Fruit fly (Drosophila melanogaster) whole organism, embryonic: ENCODE results near the gene c12.1.

Source experiments
- Aef1 ChIP-seq: fragments of 200-800 bp; sonication (Bioruptor generic); IDR thresholded peaks from 3 replicates; pipeline ENCODE4 v1.3.6; 2022; ENCODE audit warnings: missing biosample characterization, missing genetic modification characterization
- B-H1 ChIP-seq: fragments of 200-800 bp; sonication (Bioruptor generic); IDR thresholded peaks from 3 replicates; pipeline ENCODE4 v1.3.6; 2022; ENCODE audit warnings: missing biosample characterization, missing genetic modification characterization
- C15 ChIP-seq: fragments of 200-800 bp; sonication (Bioruptor generic); IDR thresholded peaks from 3 replicates; pipeline ENCODE4 v1.3.6; 2022; ENCODE audit warnings: missing biosample characterization, missing genetic modification characterization
- CG10209 ChIP-seq: fragments of 200-800 bp; sonication (Bioruptor generic); optimal IDR thresholded peaks from 3 replicates; lab custom pipeline; 2017; ENCODE audit warnings: missing biosample characterization, mild to moderate bottlenecking, missing genetic modification characterization, missing genetic modification reagents
- CG10979 ChIP-seq: fragments of 200-800 bp; sonication (Bioruptor generic); optimal IDR thresholded peaks from 2 replicates; lab custom pipeline; 2018; ENCODE audit warnings: missing biosample characterization, mild to moderate bottlenecking, missing genetic modification characterization, moderate library complexity
- CG12744 ChIP-seq: fragments of 200-800 bp; sonication (Bioruptor generic); optimal IDR thresholded peaks from 2 replicates; lab custom pipeline; 2016; ENCODE audit warnings: missing biosample characterization, missing genetic modification characterization
- CG13775 ChIP-seq: fragments of 200-800 bp; sonication (Bioruptor generic); optimal IDR thresholded peaks from 3 replicates; lab custom pipeline; 2017; ENCODE audit warnings: missing biosample characterization, mild to moderate bottlenecking, missing genetic modification characterization
- CG15073 ChIP-seq: fragments of 200-800 bp; sonication (Bioruptor generic); optimal IDR thresholded peaks from 2 replicates; lab custom pipeline; 2016; ENCODE audit warnings: missing biosample characterization, missing genetic modification characterization
- CG1529 ChIP-seq: fragments of 200-800 bp; sonication (Bioruptor generic); optimal IDR thresholded peaks from 3 replicates; lab custom pipeline; 2018; ENCODE audit warnings: missing biosample characterization, missing genetic modification characterization
- CG16779 ChIP-seq: fragments of 200-800 bp; sonication (Bioruptor generic); IDR thresholded peaks from 2 replicates; pipeline ENCODE4 v1.3.6; 2022; ENCODE audit warnings: missing biosample characterization, missing genetic modification characterization
- CG17568 ChIP-seq: fragments of 200-800 bp; sonication (Bioruptor generic); optimal IDR thresholded peaks from 2 replicates; lab custom pipeline; 2018; ENCODE audit warnings: missing biosample characterization, mild to moderate bottlenecking, missing genetic modification characterization, moderate library complexity
- CG18011 ChIP-seq: fragments of 200-800 bp; sonication (Bioruptor generic); optimal IDR thresholded peaks from 2 replicates; lab custom pipeline; 2017; ENCODE audit warnings: missing biosample characterization, missing genetic modification characterization, mild to moderate bottlenecking, moderate library complexity, missing genotype
- CG2199 ChIP-seq: fragments of 200-800 bp; sonication (Bioruptor generic); IDR thresholded peaks from 3 replicates; pipeline ENCODE4 v1.3.6; 2022; ENCODE audit warnings: missing biosample characterization, missing genetic modification characterization
- CG2678 ChIP-seq: fragments of 200-800 bp; sonication (Bioruptor generic); optimal IDR thresholded peaks from 3 replicates; lab custom pipeline; 2019; ENCODE audit warnings: missing biosample characterization, mild to moderate bottlenecking, missing genetic modification characterization, moderate library complexity
- CG31365 ChIP-seq: fragments of 200-800 bp; sonication (Bioruptor generic); optimal IDR thresholded peaks from 2 replicates; lab custom pipeline; 2018; ENCODE audit warnings: missing biosample characterization, mild to moderate bottlenecking, missing genetic modification characterization
- CG43689 ChIP-seq: fragments of 200-800 bp; sonication (Bioruptor generic); IDR thresholded peaks from 2 replicates; pipeline ENCODE4 v1.3.6; 2022; ENCODE audit warnings: missing biosample characterization, missing genetic modification characterization
- CG4617 ChIP-seq: fragments of 200-800 bp; sonication (Bioruptor generic); optimal IDR thresholded peaks from 3 replicates; lab custom pipeline; 2016; ENCODE audit warnings: missing biosample characterization, missing genetic modification characterization, borderline replicate concordance
- CG5953 ChIP-seq: fragments of 200-800 bp; sonication (Bioruptor generic); IDR thresholded peaks from 2 replicates; pipeline ENCODE4 v1.3.6; 2022; ENCODE audit warnings: missing biosample characterization, missing genetic modification characterization
- CG6175 ChIP-seq: fragments of 200-800 bp; sonication (Bioruptor generic); IDR thresholded peaks from 3 replicates; pipeline ENCODE4 v1.3.6; 2022; ENCODE audit warnings: missing biosample characterization, missing genetic modification characterization
- CG6854 ChIP-seq: fragments of 200-800 bp; sonication (Bioruptor generic); optimal IDR thresholded peaks from 3 replicates; lab custom pipeline; 2017; ENCODE audit warnings: missing biosample characterization, mild to moderate bottlenecking, missing genetic modification characterization
- CG7786 ChIP-seq: fragments of 200-800 bp; sonication (Bioruptor generic); optimal IDR thresholded peaks from 2 replicates; lab custom pipeline; 2016; ENCODE audit warnings: missing biosample characterization, missing genetic modification characterization
- CG9215 ChIP-seq: fragments of 200-800 bp; sonication (Bioruptor generic); IDR thresholded peaks from 2 replicates; pipeline ENCODE4 v1.3.6; 2022; ENCODE audit warnings: missing biosample characterization, missing genetic modification characterization
- CG9727 ChIP-seq: fragments of 200-800 bp; sonication (Bioruptor generic); optimal IDR thresholded peaks from 3 replicates; lab custom pipeline; 2017; ENCODE audit warnings: missing biosample characterization, mild to moderate bottlenecking, missing genetic modification characterization
- CHES-1-like ChIP-seq: fragments of 200-800 bp; sonication (Bioruptor generic); optimal IDR thresholded peaks from 2 replicates; lab custom pipeline; 2016; ENCODE audit warnings: missing biosample characterization, missing genetic modification characterization
- Dip2 ChIP-seq: fragments of 200-800 bp; sonication (Bioruptor generic); IDR thresholded peaks from 2 replicates; pipeline ENCODE4 v1.3.6; 2022; ENCODE audit warnings: missing biosample characterization, missing genetic modification characterization
- GATAe ChIP-seq: fragments of 200-800 bp; sonication (Bioruptor generic); conservative IDR thresholded peaks from 2 replicates; pipeline ENCODE4 v1.3.6; 2022; ENCODE audit warnings: missing biosample characterization, missing genetic modification characterization
- HHEX ChIP-seq: fragments of 200-800 bp; sonication (Bioruptor generic); optimal IDR thresholded peaks from 3 replicates; lab custom pipeline; 2017; ENCODE audit warnings: missing biosample characterization, mild to moderate bottlenecking, missing genetic modification characterization, missing genetic modification reagents
- Hmx ChIP-seq: fragments of 200-800 bp; sonication (Bioruptor generic); optimal IDR thresholded peaks from 2 replicates; lab custom pipeline; 2016; ENCODE audit warnings: missing biosample characterization, missing genetic modification characterization
- Lim3 ChIP-seq: fragments of 200-800 bp; sonication (Bioruptor generic); IDR thresholded peaks from 2 replicates; pipeline ENCODE4 v1.3.6; 2022; ENCODE audit warnings: missing biosample characterization, missing genetic modification characterization
- NfI ChIP-seq: fragments of 200-800 bp; sonication (Bioruptor generic); optimal IDR thresholded peaks from 3 replicates; lab custom pipeline; 2018; ENCODE audit warnings: missing biosample characterization, mild to moderate bottlenecking, missing genetic modification characterization, moderate library complexity
- Scr ChIP-seq: fragments of 200-800 bp; sonication (Bioruptor generic); IDR thresholded peaks from 2 replicates; pipeline ENCODE4 v1.3.6; 2022; ENCODE audit warnings: missing biosample characterization, missing genetic modification characterization; ENCODE audit not compliant: partially characterized antibody
- Ssrp ChIP-seq: fragments of 200-800 bp; sonication (Bioruptor generic); optimal IDR thresholded peaks from 2 replicates; lab custom pipeline; 2018; ENCODE audit warnings: missing biosample characterization, mild to moderate bottlenecking, missing genetic modification characterization, moderate library complexity
- Taf1 ChIP-seq: fragments of 200-800 bp; sonication (Bioruptor generic); IDR thresholded peaks from 2 replicates; pipeline ENCODE4 v1.3.6; 2022; ENCODE audit warnings: missing biosample characterization, missing genetic modification characterization
- amos ChIP-seq: fragments of 200-800 bp; sonication (Bioruptor generic); IDR thresholded peaks from 2 replicates; pipeline ENCODE4 v1.3.6; 2022; ENCODE audit warnings: missing biosample characterization, missing genetic modification characterization; ENCODE audit not compliant: partially characterized antibody
- ci ChIP-seq: fragments of 200-800 bp; sonication (Bioruptor generic); IDR thresholded peaks from 3 replicates; pipeline ENCODE4 v1.3.6; 2022; ENCODE audit warnings: missing biosample characterization, missing genetic modification characterization
- gem ChIP-seq: fragments of 200-800 bp; sonication (Bioruptor generic); optimal IDR thresholded peaks from 2 replicates; lab custom pipeline; 2019; ENCODE audit warnings: missing biosample characterization, mild to moderate bottlenecking, missing genetic modification characterization, moderate library complexity
- gro ChIP-seq: fragments of 200-800 bp; sonication (Bioruptor generic); optimal IDR thresholded peaks from 2 replicates; lab custom pipeline; 2016; ENCODE audit warnings: missing biosample characterization, missing genetic modification characterization
- h ChIP-seq: fragments of >200 bp; optimal IDR thresholded peaks from 2 replicates; lab custom pipeline; 2017
- lbe ChIP-seq: fragments of 200-800 bp; sonication (Bioruptor generic); optimal IDR thresholded peaks from 2 replicates; lab custom pipeline; 2016; ENCODE audit warnings: missing biosample characterization, mild to moderate bottlenecking, missing genetic modification characterization
- mam ChIP-seq: fragments of 200-800 bp; sonication (Bioruptor generic); optimal IDR thresholded peaks from 3 replicates; lab custom pipeline; 2016; ENCODE audit warnings: missing biosample characterization, missing genetic modification characterization
- org-1 ChIP-seq: fragments of 200-800 bp; sonication (Bioruptor generic); optimal IDR thresholded peaks from 2 replicates; lab custom pipeline; 2017; ENCODE audit warnings: missing biosample characterization, missing genetic modification characterization
- pb ChIP-seq: fragments of 200-800 bp; sonication (Bioruptor generic); optimal IDR thresholded peaks from 3 replicates; lab custom pipeline; 2016; ENCODE audit warnings: missing biosample characterization, missing genetic modification characterization
- pfk ChIP-seq: fragments of 200-800 bp; sonication (Bioruptor generic); optimal IDR thresholded peaks from 2 replicates; lab custom pipeline; 2018; ENCODE audit warnings: missing biosample characterization, mild to moderate bottlenecking, missing genetic modification characterization, moderate library complexity
- prd ChIP-seq, 3 experiments: fragments of >200 bp in 2 of 3; fragments of 200-800 bp in 1 of 3; sonication (Bioruptor generic) in 1 of 3; optimal IDR thresholded peaks in 2 of 3; IDR thresholded peaks in 1 of 3; 2 replicates in 2 of 3; 3 replicates in 1 of 3; pipeline versions ENCODE4 v1.3.6 to Lab custom; 2017 to 2022; ENCODE audit warnings: missing biosample characterization in 1 of 3, missing genetic modification characterization in 1 of 3
- tin ChIP-seq: fragments of 200-800 bp; sonication (Bioruptor generic); optimal IDR thresholded peaks from 3 replicates; lab custom pipeline; 2016; ENCODE audit warnings: missing biosample characterization, missing genetic modification characterization
- vnd ChIP-seq: fragments of 200-800 bp; sonication (Bioruptor generic); IDR thresholded peaks from 3 replicates; pipeline ENCODE4 v1.3.6; 2022; ENCODE audit warnings: missing biosample characterization, missing genetic modification characterization; ENCODE audit not compliant: partially characterized antibody
- vvl ChIP-seq: fragments of 200-800 bp; sonication (Bioruptor generic); IDR thresholded peaks from 2 replicates; pipeline ENCODE4 v1.3.6; 2022; ENCODE audit warnings: missing biosample characterization, missing genetic modification characterization
- wor ChIP-seq: fragments of 200-800 bp; sonication (Bioruptor generic); IDR thresholded peaks from 2 replicates; pipeline ENCODE4 v1.3.6; 2022; ENCODE audit warnings: missing biosample characterization, missing genetic modification characterization

The c12.1 gene

DNA sequence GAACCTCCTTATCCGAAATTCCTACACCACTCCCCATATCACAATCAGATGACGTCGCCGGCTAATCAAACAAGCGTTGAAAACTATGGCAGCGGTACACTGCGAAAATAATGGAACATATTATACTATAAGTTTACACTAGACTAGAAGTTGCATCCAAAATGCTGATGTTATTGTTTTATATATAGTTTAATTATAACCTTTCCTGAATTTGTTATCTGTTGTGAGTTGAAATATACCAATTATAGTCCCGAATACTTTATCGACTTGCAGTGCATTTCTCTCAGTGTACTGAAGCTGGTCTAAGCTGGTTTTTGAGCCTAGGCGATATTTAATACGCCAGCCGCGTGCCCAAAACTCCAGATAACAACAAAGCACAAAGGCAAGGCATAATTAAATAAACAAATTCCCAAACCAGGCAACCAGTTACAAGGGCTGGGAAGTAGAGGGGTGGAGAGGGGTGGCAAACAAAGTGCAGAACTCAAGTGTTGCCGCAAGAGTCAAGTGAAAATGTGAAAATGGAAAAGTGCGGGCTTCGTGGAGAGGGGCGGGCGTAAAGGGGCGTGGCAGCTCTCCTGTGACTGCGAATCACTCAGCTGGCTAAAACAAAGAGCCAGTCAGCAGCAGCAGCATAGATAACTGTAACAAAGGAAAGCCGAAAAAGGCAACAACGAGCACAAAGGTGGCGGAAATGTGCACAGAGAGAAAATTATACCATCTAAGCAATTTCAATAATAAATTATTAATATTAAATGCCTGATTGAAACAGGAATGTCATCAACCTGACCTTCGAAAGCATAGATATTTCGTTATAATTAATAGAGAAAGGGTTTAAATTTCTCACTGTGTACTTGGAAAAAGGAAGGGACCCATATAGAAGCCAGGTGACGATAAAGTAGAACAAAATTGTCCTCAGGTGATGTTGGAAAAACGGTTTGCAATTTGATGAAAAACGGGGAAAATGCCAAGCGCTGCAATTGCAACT, 33.4 kb upstream of the c12.1 start (continued):
- TF ChIP-seq GATAe (GFP tag; lab: Robert Waterston, UW) = peak; percentile 13; the same call in 1 of the 2 replicates
- TF ChIP-seq h (lab: Kevin White, UChicago) = no peak
- no peak for TF ChIP-seq CG16779
- no peak for TF ChIP-seq CG15073 (GFP tag; lab: Kevin White, UChicago)
- peak; percentile 19 for TF ChIP-seq CG4617 (GFP tag; lab: Kevin White, UChicago)
- peak; percentile 82 for TF ChIP-seq CG10979 (tag; lab: Kevin White, UChicago)
- TF ChIP-seq Hmx (GFP tag; lab: Kevin White, UChicago) = peak; percentile 42
- no peak for TF ChIP-seq Dip2 (GFP tag; lab: Robert Waterston, UW)
- TF ChIP-seq Lim3 (GFP tag; lab: Robert Waterston, UW) = 0 out of 2 replicates have a peak, but pooled peaks have one; percentile 27
- TF ChIP-seq mam (GFP tag; lab: Kevin White, UChicago) = peak; percentile 83
- TF ChIP-seq pb (GFP tag; lab: Kevin White, UChicago) = peak; percentile 24
- no peak for TF ChIP-seq C15
- TF ChIP-seq CG13775 (GFP tag; lab: Kevin White, UChicago) = peak; percentile 73
- TF ChIP-seq gro (GFP tag; lab: Kevin White, UChicago) = peak; percentile 74
- no peak for TF ChIP-seq lbe (GFP tag; lab: Kevin White, UChicago)
- TF ChIP-seq prd (optimal IDR thresholded peaks at IDR 0.05; lab: Kevin White, UChicago) = no peak
- peak; percentile 81 for TF ChIP-seq prd (GFP tag; IDR thresholded peaks at IDR 0.05; lab: Robert Waterston, UW)
- TF ChIP-seq tin (GFP tag; lab: Kevin White, UChicago) = peak; percentile 73
- peak; percentile 65 for TF ChIP-seq CG17568 (GFP tag; lab: Kevin White, UChicago)
- TF ChIP-seq CG10209 = peak; percentile 86
- TF ChIP-seq CG18011 (GFP tag; lab: Kevin White, UChicago) = peak; percentile 58
- peak; percentile 70 for TF ChIP-seq CG31365 (tag; lab: Kevin White, UChicago)
- peak; percentile 73 for TF ChIP-seq CG5953 (GFP tag; lab: Robert Waterston, UW)
- no peak for TF ChIP-seq pfk (GFP tag; lab: Kevin White, UChicago)
- TF ChIP-seq CG1529 (GFP tag; lab: Kevin White, UChicago) = peak; percentile 62
- no peak for TF ChIP-seq Scr
- peak; percentile 24 for TF ChIP-seq CHES-1-like (GFP tag; lab: Kevin White, UChicago)
- TF ChIP-seq amos (GFP tag; lab: Robert Waterston, UW) = no peak
- TF ChIP-seq Taf1 (GFP tag; lab: Robert Waterston, UW) = peak; percentile 68
- TF ChIP-seq wor (GFP tag; lab: Robert Waterston, UW) = peak; percentile 60
- TF ChIP-seq ci (GFP tag; lab: Robert Waterston, UW) = peak; percentile 86
- TF ChIP-seq CG9215 = peak; percentile 72
- TF ChIP-seq gem (tag; lab: Kevin White, UChicago) = peak; percentile 96
- peak; percentile 91 for TF ChIP-seq vvl (GFP tag; lab: Robert Waterston, UW)
- peak; percentile 93 for TF ChIP-seq CG2678 (tag; lab: Kevin White, UChicago)
- no peak for TF ChIP-seq CG2199 (GFP tag; lab: Robert Waterston, UW)
- peak; percentile 80 for TF ChIP-seq NfI
- TF ChIP-seq org-1 (GFP tag; lab: Kevin White, UChicago) = peak; percentile 81
- TF ChIP-seq CG12744 (GFP tag; lab: Kevin White, UChicago) = peak; percentile 65
- 0 out of 2 replicates have a peak, but pooled peaks have one; percentile 39 for TF ChIP-seq CG43689 (GFP tag; lab: Robert Waterston, UW)
- TF ChIP-seq CG6175 (GFP tag; lab: Robert Waterston, UW) = peak; percentile 63; the same call in 2 of the 3 replicates
- TF ChIP-seq vnd (GFP tag; lab: Robert Waterston, UW) = no peak
- TF ChIP-seq CG6854 (GFP tag; lab: Kevin White, UChicago) = peak; percentile 75
- peak; percentile 69 for TF ChIP-seq B-H1
- TF ChIP-seq Aef1 (GFP tag; lab: Robert Waterston, UW) = peak; percentile 74; the same call in 2 of the 3 replicates
- TF ChIP-seq HHEX = peak; percentile 84
- TF ChIP-seq Ssrp (tag; lab: Kevin White, UChicago) = peak; percentile 76
- TF ChIP-seq CG7786 (GFP tag; lab: Kevin White, UChicago) = peak; percentile 46
- TF ChIP-seq CG9727 (GFP tag; lab: Kevin White, UChicago) = peak; percentile 72
